Fruit fly (Drosophila melanogaster) whole organism, embryonic: ENCODE results near the gene CG32388.

Experiments
- Ada2b ChIP-seq: fragments of 200-800 bp; sonication (Bioruptor generic); IDR thresholded peaks from 2 replicates; pipeline ENCODE4 v1.3.6; 2022; ENCODE audit warnings: missing biosample characterization, missing genetic modification characterization
- Atf-2 ChIP-seq: fragments of 200-800 bp; sonication (Bioruptor generic); optimal IDR thresholded peaks from 2 replicates; lab custom pipeline; 2016; ENCODE audit warnings: missing biosample characterization, missing genetic modification characterization
- B-H2 ChIP-seq: fragments of 200-800 bp; sonication (Bioruptor generic); optimal IDR thresholded peaks from 2 replicates; lab custom pipeline; 2018; ENCODE audit warnings: missing biosample characterization, mild to moderate bottlenecking, missing genetic modification characterization
- CG10274 ChIP-seq: fragments of 200-800 bp; sonication (Bioruptor generic); optimal IDR thresholded peaks from 3 replicates; lab custom pipeline; 2017; ENCODE audit warnings: missing biosample characterization, mild to moderate bottlenecking, missing genetic modification characterization
- CG10321 ChIP-seq: fragments of 200-800 bp; sonication (Bioruptor generic); IDR thresholded peaks from 2 replicates; pipeline ENCODE4 v1.3.6; 2022; ENCODE audit warnings: missing biosample characterization, missing genetic modification characterization
- CG10959 ChIP-seq: fragments of 200-800 bp; sonication (Bioruptor generic); IDR thresholded peaks from 2 replicates; pipeline ENCODE4 v1.3.6; 2022; ENCODE audit warnings: missing biosample characterization, missing genetic modification characterization
- CG11695 ChIP-seq: fragments of 200-800 bp; sonication (Bioruptor generic); IDR thresholded peaks from 3 replicates; pipeline ENCODE4 v1.3.6; 2022; ENCODE audit warnings: missing biosample characterization, missing genetic modification characterization
- CG11696 ChIP-seq: fragments of 200-800 bp; sonication (Bioruptor generic); IDR thresholded peaks from 2 replicates; pipeline ENCODE4 v1.3.6; 2022; ENCODE audit warnings: missing biosample characterization, missing genetic modification characterization
- CG13296 ChIP-seq: fragments of 200-800 bp; sonication (Bioruptor generic); optimal IDR thresholded peaks from 3 replicates; lab custom pipeline; 2018; ENCODE audit warnings: missing biosample characterization, mild to moderate bottlenecking, missing genetic modification characterization
- CG2889 ChIP-seq: fragments of 200-800 bp; sonication (Bioruptor generic); IDR thresholded peaks from 3 replicates; pipeline ENCODE4 v1.3.6; 2022; ENCODE audit warnings: missing biosample characterization, missing genetic modification characterization
- CG30020 ChIP-seq: fragments of 200-800 bp; optimal IDR thresholded peaks from 2 replicates; lab custom pipeline; 2019; ENCODE audit warnings: missing biosample characterization, mild to moderate bottlenecking, missing genetic modification characterization, moderate library complexity
- CG31388 ChIP-seq: fragments of 200-800 bp; sonication (Bioruptor generic); optimal IDR thresholded peaks from 2 replicates; lab custom pipeline; 2016; ENCODE audit warnings: missing biosample characterization, missing genetic modification characterization
- CG3726 ChIP-seq: fragments of 200-800 bp; sonication (Bioruptor generic); IDR thresholded peaks from 3 replicates; pipeline ENCODE4, ENCODE4 v1.3.6; 2022; ENCODE audit warnings: missing biosample characterization, missing genetic modification characterization
- CG4854 ChIP-seq: fragments of 200-800 bp; sonication (Bioruptor generic); optimal IDR thresholded peaks from 2 replicates; lab custom pipeline; 2016; ENCODE audit warnings: missing biosample characterization, missing genetic modification characterization, inconsistent platforms
- CG6813 ChIP-seq: fragments of 200-800 bp; sonication (Bioruptor generic); optimal IDR thresholded peaks from 2 replicates; lab custom pipeline; 2017; ENCODE audit warnings: missing biosample characterization, missing genetic modification characterization, mild to moderate bottlenecking, moderate library complexity, missing genetic modification reagents
- CG6854 ChIP-seq: fragments of 200-800 bp; sonication (Bioruptor generic); optimal IDR thresholded peaks from 3 replicates; lab custom pipeline; 2017; ENCODE audit warnings: missing biosample characterization, mild to moderate bottlenecking, missing genetic modification characterization
- CG7839 ChIP-seq: fragments of 200-800 bp; sonication (Bioruptor generic); optimal IDR thresholded peaks from 3 replicates; lab custom pipeline; 2018; ENCODE audit warnings: missing biosample characterization, mild to moderate bottlenecking, missing genetic modification characterization, moderate library complexity
- CG7963 ChIP-seq: fragments of 200-800 bp; sonication (Bioruptor generic); IDR thresholded peaks from 3 replicates; pipeline ENCODE4 v1.3.6; 2022; ENCODE audit warnings: missing biosample characterization, missing genetic modification characterization; ENCODE audit not compliant: partially characterized antibody
- CG8924 ChIP-seq: fragments of 200-800 bp; optimal IDR thresholded peaks from 3 replicates; lab custom pipeline; 2019; ENCODE audit warnings: missing biosample characterization, mild to moderate bottlenecking, missing genetic modification characterization, moderate library complexity
- Deaf1 ChIP-seq: fragments of 200-800 bp; optimal IDR thresholded peaks from 3 replicates; lab custom pipeline; 2019; ENCODE audit warnings: missing biosample characterization, mild to moderate bottlenecking, missing genetic modification characterization, moderate library complexity
- Dek ChIP-seq: fragments of 200-800 bp; sonication (Bioruptor generic); optimal IDR thresholded peaks from 3 replicates; lab custom pipeline; 2019; ENCODE audit warnings: missing biosample characterization, mild to moderate bottlenecking, missing genetic modification characterization, moderate library complexity
- Hr51 ChIP-seq, 2 experiments: fragments of 200-800 bp; sonication (Bioruptor generic); optimal IDR thresholded peaks; 2 replicates in 1 of 2; 3 replicates in 1 of 2; lab custom pipeline; 2016 to 2018; ENCODE audit warnings: missing biosample characterization in 2 of 2, missing genetic modification characterization in 2 of 2, mild to moderate bottlenecking in 1 of 2, moderate library complexity in 1 of 2
- Lim3 ChIP-seq: fragments of 200-800 bp; sonication (Bioruptor generic); IDR thresholded peaks from 2 replicates; pipeline ENCODE4 v1.3.6; 2022; ENCODE audit warnings: missing biosample characterization, missing genetic modification characterization
- Myb ChIP-seq: fragments of 200-800 bp; sonication (Bioruptor generic); optimal IDR thresholded peaks from 2 replicates; lab custom pipeline; 2016; ENCODE audit warnings: missing biosample characterization, missing genetic modification characterization
- Neu2 ChIP-seq: fragments of 200-800 bp; sonication (Bioruptor generic); optimal IDR thresholded peaks from 3 replicates; lab custom pipeline; 2016; ENCODE audit warnings: missing biosample characterization, missing genetic modification characterization, borderline replicate concordance
- Poxn ChIP-seq: fragments of 200-800 bp; sonication (Bioruptor generic); IDR thresholded peaks from 2 replicates; pipeline ENCODE4 v1.3.6; 2022; ENCODE audit warnings: missing biosample characterization, missing genetic modification characterization
- Stat92E ChIP-seq, 3 experiments: fragments of >200 bp in 2 of 3; fragments of 200-800 bp in 1 of 3; sonication (Bioruptor generic) in 1 of 3; optimal IDR thresholded peaks; 2 replicates each; lab custom pipeline; 2017 to 2019; ENCODE audit warnings: missing biosample characterization in 3 of 3, missing genetic modification characterization in 3 of 3, mild to moderate bottlenecking in 1 of 3, moderate library complexity in 1 of 3
- abd-A ChIP-seq: fragments of 200-800 bp; sonication (Bioruptor generic); optimal IDR thresholded peaks from 3 replicates; lab custom pipeline; 2019; ENCODE audit warnings: missing biosample characterization, mild to moderate bottlenecking, missing genetic modification characterization, moderate library complexity
- al ChIP-seq: fragments of 200-800 bp; sonication (Bioruptor generic); IDR thresholded peaks from 2 replicates; pipeline ENCODE4 v1.3.6; 2022; ENCODE audit warnings: missing biosample characterization, missing genetic modification characterization
- ci ChIP-seq: fragments of 200-800 bp; sonication (Bioruptor generic); IDR thresholded peaks from 3 replicates; pipeline ENCODE4 v1.3.6; 2022; ENCODE audit warnings: missing biosample characterization, missing genetic modification characterization
- crc ChIP-seq: fragments of 200-800 bp; sonication (Bioruptor generic); optimal IDR thresholded peaks from 2 replicates; lab custom pipeline; 2016; ENCODE audit warnings: missing biosample characterization, missing genetic modification characterization
- dpn ChIP-seq, 2 experiments: fragments of 200-800 bp; sonication (Bioruptor generic); optimal IDR thresholded peaks; 3 replicates each; lab custom pipeline; 2016; ENCODE audit warnings: missing biosample characterization in 2 of 2, missing genetic modification characterization in 2 of 2
- esg ChIP-seq: fragments of 200-800 bp; sonication (Bioruptor generic); conservative IDR thresholded peaks from 2 replicates; pipeline ENCODE4 v1.3.6; 2022; ENCODE audit warnings: missing biosample characterization, missing genetic modification characterization
- fd3F ChIP-seq: fragments of 200-800 bp; sonication (Bioruptor generic); optimal IDR thresholded peaks from 2 replicates; lab custom pipeline; 2018; ENCODE audit warnings: missing biosample characterization, mild to moderate bottlenecking, missing genetic modification characterization, moderate library complexity
- gce ChIP-seq: fragments of 200-800 bp; sonication (Bioruptor generic); IDR thresholded peaks from 3 replicates; pipeline ENCODE4 v1.3.6; 2022; ENCODE audit warnings: missing biosample characterization, missing genetic modification characterization
- gem ChIP-seq: fragments of 200-800 bp; sonication (Bioruptor generic); optimal IDR thresholded peaks from 2 replicates; lab custom pipeline; 2019; ENCODE audit warnings: missing biosample characterization, mild to moderate bottlenecking, missing genetic modification characterization, moderate library complexity
- grau ChIP-seq: fragments of 200-800 bp; optimal IDR thresholded peaks from 3 replicates; lab custom pipeline; 2019; ENCODE audit warnings: missing biosample characterization, mild to moderate bottlenecking, missing genetic modification characterization, moderate library complexity
- inv ChIP-seq: fragments of 200-800 bp; sonication (Bioruptor generic); IDR thresholded peaks from 2 replicates; pipeline ENCODE4 v1.3.6; 2022; ENCODE audit warnings: missing biosample characterization, missing genetic modification characterization; ENCODE audit not compliant: partially characterized antibody
- kah ChIP-seq: fragments of 200-800 bp; sonication (Bioruptor generic); optimal IDR thresholded peaks from 2 replicates; lab custom pipeline; 2018; ENCODE audit warnings: missing biosample characterization, mild to moderate bottlenecking, missing genetic modification characterization
- maf-S ChIP-seq: fragments of 200-800 bp; sonication (Bioruptor generic); optimal IDR thresholded peaks from 2 replicates; lab custom pipeline; 2016; ENCODE audit warnings: missing biosample characterization, missing genetic modification characterization
- oc ChIP-seq: fragments of 200-800 bp; sonication (Bioruptor generic); optimal IDR thresholded peaks from 2 replicates; lab custom pipeline; 2018; ENCODE audit warnings: missing biosample characterization, mild to moderate bottlenecking, missing genetic modification characterization, moderate library complexity
- pb ChIP-seq: fragments of 200-800 bp; sonication (Bioruptor generic); optimal IDR thresholded peaks from 3 replicates; lab custom pipeline; 2016; ENCODE audit warnings: missing biosample characterization, missing genetic modification characterization
- phol ChIP-seq: fragments of 200-800 bp; sonication (Bioruptor generic); optimal IDR thresholded peaks from 3 replicates; lab custom pipeline; 2018; ENCODE audit warnings: missing biosample characterization, mild to moderate bottlenecking, missing genetic modification characterization, moderate library complexity
- scrt ChIP-seq: fragments of 200-800 bp; sonication (Bioruptor generic); optimal IDR thresholded peaks from 2 replicates; lab custom pipeline; 2018; ENCODE audit warnings: missing biosample characterization, mild to moderate bottlenecking, missing genetic modification characterization, moderate library complexity
- sens ChIP-seq: fragments of 200-800 bp; sonication (Bioruptor generic); peaks from one replicate; lab custom pipeline; 2016; ENCODE audit warnings: missing biosample characterization, missing genetic modification characterization
- sna ChIP-seq: fragments of 200-800 bp; sonication (Bioruptor generic); IDR thresholded peaks from 2 replicates; pipeline ENCODE4 v1.3.6; 2022; ENCODE audit warnings: missing biosample characterization, missing genetic modification characterization; ENCODE audit not compliant: partially characterized antibody
- sr ChIP-seq: fragments of 200-800 bp; sonication (Bioruptor generic); IDR thresholded peaks from 3 replicates; pipeline ENCODE4 v1.3.6; 2022; ENCODE audit warnings: missing biosample characterization, missing genetic modification characterization
- unc-4 ChIP-seq: fragments of 200-800 bp; sonication (Bioruptor generic); IDR thresholded peaks from 2 replicates; pipeline ENCODE4 v1.3.6; 2022; ENCODE audit warnings: missing biosample characterization, missing genetic modification characterization; ENCODE audit not compliant: partially characterized antibody
- yki ChIP-seq: fragments of >200 bp; optimal IDR thresholded peaks from 3 replicates; lab custom pipeline; 2018

The CG32388 gene

dm6 chr3L:6943948-6944319 is 40.5 kb downstream of the CG32388 start (continued):
- TF ChIP-seq CG13296 (GFP tag; lab: Kevin White, UChicago) (peak; percentile 10), CG7839 (tag; lab: Kevin White, UChicago) (peak; percentile 6), gem (tag; lab: Kevin White, UChicago) (peak; percentile 68), scrt (GFP tag; lab: Kevin White, UChicago) (no peak), oc (tag; lab: Kevin White, UChicago) (no peak), Hr51 (GFP tag; optimal IDR thresholded peaks at IDR 0.05; lab: Kevin White, UChicago) (peak in 1 of 2 experiments; percentile 40), CG3726 (no peak), CG11696 (no peak), grau (peak; percentile 85), CG6813 (GFP tag; lab: Kevin White, UChicago) (no peak), sr (GFP tag; lab: Robert Waterston, UW) (peak; percentile 80; the same call in 2 of the 3 replicates), pb (GFP tag; lab: Kevin White, UChicago) (no peak), Deaf1 (no peak), Neu2 (no peak), dpn (GFP tag; optimal IDR thresholded peaks at IDR 0.05; lab: Kevin White, UChicago) (peak in 1 of 2 experiments; percentile 11)

- TF ChIP-seq CG7963 (GFP tag; lab: Robert Waterston, UW) (no peak), abd-A (tag; lab: Kevin White, UChicago) (peak; percentile 36), CG4854 (GFP tag; lab: Kevin White, UChicago) (no peak), gce (GFP tag; lab: Robert Waterston, UW) (no peak), sna (GFP tag; lab: Robert Waterston, UW) (no peak), Ada2b (GFP tag; lab: Robert Waterston, UW) (no peak), CG30020 (tag; lab: Kevin White, UChicago) (no peak), CG6854 (no peak), al (GFP tag; lab: Robert Waterston, UW) (no peak), esg (GFP tag; lab: Robert Waterston, UW) (no peak), CG31388 (no peak), CG10321 (GFP tag; lab: Robert Waterston, UW) (no peak), maf-S (GFP tag; lab: Kevin White, UChicago) (no peak), fd3F (GFP tag; lab: Kevin White, UChicago) (no peak), Dek (tag; lab: Kevin White, UChicago) (no peak), Atf-2 (GFP tag; lab: Kevin White, UChicago) (no peak), crc (GFP tag; lab: Kevin White, UChicago) (no peak), phol (no peak), kah (peak; percentile 8), inv (no peak), B-H2 (GFP tag; lab: Kevin White, UChicago) (no peak), Lim3 (GFP tag; lab: Robert Waterston, UW) (no peak), Myb (GFP tag; lab: Kevin White, UChicago) (no peak), CG10959 (GFP tag; lab: Robert Waterston, UW) (no peak), CG2889 (GFP tag; lab: Robert Waterston, UW) (no peak), CG10274 (GFP tag; lab: Kevin White, UChicago) (no peak), sens (GFP tag; lab: Kevin White, UChicago) (peak; percentile 58), CG11695 (GFP tag; lab: Robert Waterston, UW) (no peak), ci (0 out of 3 replicates have a peak, but pooled peaks have one; percentile 10), Stat92E (GFP tag; optimal IDR thresholded peaks at IDR 0.05; lab: Kevin White, UChicago) (no peak), Poxn (GFP tag; lab: Robert Waterston, UW) (no peak), yki (lab: Kevin White, UChicago) (peak; percentile 28), CG8924 (tag; lab: Kevin White, UChicago) (no peak), unc-4 (GFP tag; lab: Robert Waterston, UW) (0 out of 2 replicates have a peak, but pooled peaks have one; percentile 24)
Measured at dm6 chr3L:6943204-6943947, 41.0 kb downstream of the CG32388 start.
